Worm (Caenorhabditis elegans): ENCODE results near the gene F02E8.4.

DNA sequence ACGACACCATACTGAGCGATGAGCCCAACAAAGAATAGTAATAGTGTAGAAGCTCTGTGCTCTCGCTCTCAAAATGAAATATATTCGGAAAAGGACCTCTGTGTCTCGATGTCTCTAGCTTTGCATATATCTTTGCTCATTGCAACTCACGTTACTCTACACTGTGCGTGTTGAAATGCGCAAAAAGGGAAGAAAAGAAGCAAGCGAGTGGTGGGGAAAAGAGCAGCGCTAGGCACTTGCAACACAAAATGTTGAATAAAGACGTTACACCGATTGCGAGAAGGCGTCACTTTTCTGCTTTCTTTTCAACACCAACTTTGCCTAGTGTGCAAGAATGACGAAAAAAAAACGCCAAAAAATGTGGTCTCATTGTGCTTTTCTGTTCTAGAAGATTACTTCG lies 19.3 kb upstream of the F02E8.4 start:
- TF ChIP-seq nhr-90 (tag; optimal IDR thresholded peaks at IDR 0.05) (no peak), nfya-1 (tag; optimal IDR thresholded peaks at IDR 0.05; ENCODE audit: borderline replicate concordance, insufficient read depth) (no peak), nhr-80 (tag; optimal IDR thresholded peaks at IDR 0.05) (no peak), attf-5 (GFP tag; optimal IDR thresholded peaks at IDR 0.05) (no peak), unc-62 (GFP tag; optimal IDR thresholded peaks at IDR 0.05) (no peak)
